Worm (Caenorhabditis elegans) whole organism, early embryonic: ENCODE results near the gene cnc-1.

Experiments used
- B0310.2 ChIP-seq: sonication (generic microtip); optimal IDR thresholded peaks from 2 replicates; lab custom pipeline; 2016; ENCODE audit warnings: mild to moderate bottlenecking, missing genetic modification characterization, missing compliant biosample characterization
- F13C5.2 ChIP-seq: sonication (generic microtip); optimal IDR thresholded peaks from 2 replicates; lab custom pipeline; 2017; ENCODE audit warnings: mild to moderate bottlenecking, missing genetic modification characterization, inconsistent platforms, missing compliant biosample characterization
- aly-1 ChIP-seq: sonication (generic microtip); optimal IDR thresholded peaks from 2 replicates; lab custom pipeline; 2016; ENCODE audit warnings: missing genetic modification characterization, missing compliant biosample characterization
- ama-1 ChIP-seq: fragments of 150-350 bp; optimal IDR thresholded peaks from 2 replicates; lab custom pipeline; 2014
- ceh-13 ChIP-seq: fragments of 200-800 bp; sonication (Bioruptor generic); optimal IDR thresholded peaks from 2 replicates; lab custom pipeline; 2018; ENCODE audit warnings: mild to moderate bottlenecking, missing genetic modification characterization, missing compliant biosample characterization
- ceh-36 ChIP-seq: sonication (generic microtip); optimal IDR thresholded peaks from 2 replicates; lab custom pipeline; 2016; ENCODE audit warnings: missing genetic modification characterization, inconsistent platforms, missing compliant biosample characterization
- ets-7 ChIP-seq: sonication (generic microtip); optimal IDR thresholded peaks from 2 replicates; lab custom pipeline; 2016; ENCODE audit warnings: missing genotype, missing genetic modification characterization, missing compliant biosample characterization
- flt-1 ChIP-seq: fragments of 200-800 bp; sonication (Bioruptor generic); IDR thresholded peaks from 2 replicates; pipeline ENCODE4 v1.3.6; 2022; ENCODE audit warnings: missing genetic modification characterization, missing compliant biosample characterization
- hmbx-1 ChIP-seq: sonication (generic microtip); optimal IDR thresholded peaks from 2 replicates; lab custom pipeline; 2016; ENCODE audit warnings: mild to moderate bottlenecking, missing genetic modification characterization, missing compliant biosample characterization
- hmg-4 ChIP-seq: fragments of 200-800 bp; sonication (Bioruptor generic); optimal IDR thresholded peaks from 2 replicates; lab custom pipeline; 2018; ENCODE audit warnings: mild to moderate bottlenecking, missing genetic modification characterization, missing compliant biosample characterization
- hnd-1 ChIP-seq: sonication (generic microtip); optimal IDR thresholded peaks from 2 replicates; lab custom pipeline; 2016; ENCODE audit warnings: missing genetic modification characterization, missing compliant biosample characterization
- pes-1 ChIP-seq: fragments of 200-800 bp; sonication (Bioruptor generic); IDR thresholded peaks from 2 replicates; pipeline ENCODE4 v1.3.6; 2022; ENCODE audit warnings: missing genetic modification reagents, missing genetic modification characterization, missing compliant biosample characterization
- scrt-1 ChIP-seq: fragments of 200-800 bp; sonication (Bioruptor generic); IDR thresholded peaks from 2 replicates; pipeline ENCODE4 v1.3.6; 2022; ENCODE audit warnings: missing genetic modification characterization, missing compliant biosample characterization
- sea-1 ChIP-seq: fragments of 200-800 bp; sonication (Bioruptor generic); conservative IDR thresholded peaks from 2 replicates; pipeline ENCODE4 v1.3.6; 2022; ENCODE audit warnings: missing genetic modification characterization, missing compliant biosample characterization
- tbx-11 ChIP-seq: fragments of 200-800 bp; sonication (Bioruptor generic); IDR thresholded peaks from 2 replicates; pipeline ENCODE4 v1.3.6; 2022; ENCODE audit warnings: missing genetic modification characterization, missing compliant biosample characterization
- tbx-37 ChIP-seq: fragments of 200-800 bp; sonication (Bioruptor generic); conservative IDR thresholded peaks from 2 replicates; pipeline ENCODE4 v1.3.6; 2022; ENCODE audit warnings: missing genetic modification reagents, missing genetic modification characterization, missing compliant biosample characterization
- tra-4 ChIP-seq: sonication (generic microtip); optimal IDR thresholded peaks from 2 replicates; lab custom pipeline; 2017; ENCODE audit warnings: missing genetic modification characterization, missing compliant biosample characterization

The cnc-1 gene

DNA sequence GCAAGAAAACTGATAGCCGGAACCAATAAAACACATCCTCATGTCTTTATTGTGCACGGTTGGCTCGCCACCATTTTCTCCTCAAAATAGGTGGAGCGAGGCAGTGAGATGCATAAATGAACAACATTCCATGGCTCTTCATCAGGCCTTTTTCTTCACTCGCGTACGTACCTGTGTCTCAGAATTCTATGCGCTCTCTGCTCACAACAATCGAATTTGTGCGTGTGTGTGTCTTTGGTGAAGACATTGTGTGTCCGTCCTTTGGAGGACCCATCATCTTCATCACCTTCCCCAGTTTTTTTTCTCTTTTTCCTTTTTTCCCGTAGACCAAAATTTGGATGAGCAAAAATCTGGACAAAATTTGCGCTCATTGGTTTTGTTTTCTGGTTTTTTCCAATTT is 21.8 kb downstream of the cnc-1 start:
- TF ChIP-seq tbx-11 (GFP tag; lab: Robert Waterston, UW) (no peak), ceh-36 (tag; lab: Kevin White, UChicago) (no peak), hmbx-1 (no peak), ets-7 (tag; lab: Kevin White, UChicago) (no peak), scrt-1 (no peak), aly-1 (tag; lab: Kevin White, UChicago) (no peak), F13C5.2 (no peak), flt-1 (GFP tag; lab: Robert Waterston, UW) (no peak), ceh-13 (no peak), hmg-4 (GFP tag; lab: Kevin White, UChicago) (no peak), ama-1 (no peak), hnd-1 (tag; lab: Kevin White, UChicago) (no peak), pes-1 (GFP tag; lab: Robert Waterston, UW) (no peak), sea-1 (GFP tag; lab: Robert Waterston, UW) (no peak), tra-4 (tag; lab: Kevin White, UChicago) (no peak), tbx-37 (GFP tag; lab: Robert Waterston, UW) (no peak)

DNA sequence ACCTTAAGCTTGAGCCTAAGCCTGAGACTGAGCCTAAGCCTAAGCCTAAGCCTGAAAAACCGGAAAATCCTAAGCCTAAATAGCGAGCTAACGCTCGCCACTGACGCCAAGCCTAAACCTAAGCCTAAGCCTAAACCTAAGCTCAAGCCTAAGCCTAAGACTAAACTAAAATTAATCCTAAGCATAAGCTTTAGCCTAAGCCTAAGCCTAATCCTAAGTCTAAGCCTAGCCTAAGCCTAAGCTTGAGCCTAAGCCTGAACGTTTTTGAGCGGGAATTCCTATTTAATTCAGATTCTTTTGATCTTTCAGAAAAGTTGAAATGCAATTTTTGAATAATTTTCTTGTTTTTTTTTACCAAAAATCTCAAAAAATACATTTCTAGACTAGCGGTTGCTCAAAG is 27.9 kb downstream of the cnc-1 start:
- TF ChIP-seq sea-1 (GFP tag; lab: Robert Waterston, UW) = no peak
- no peak for TF ChIP-seq ceh-13
- peak; percentile 83 for TF ChIP-seq ceh-36 (tag; lab: Kevin White, UChicago)
- TF ChIP-seq hmg-4 (GFP tag; lab: Kevin White, UChicago) = no peak

DNA sequence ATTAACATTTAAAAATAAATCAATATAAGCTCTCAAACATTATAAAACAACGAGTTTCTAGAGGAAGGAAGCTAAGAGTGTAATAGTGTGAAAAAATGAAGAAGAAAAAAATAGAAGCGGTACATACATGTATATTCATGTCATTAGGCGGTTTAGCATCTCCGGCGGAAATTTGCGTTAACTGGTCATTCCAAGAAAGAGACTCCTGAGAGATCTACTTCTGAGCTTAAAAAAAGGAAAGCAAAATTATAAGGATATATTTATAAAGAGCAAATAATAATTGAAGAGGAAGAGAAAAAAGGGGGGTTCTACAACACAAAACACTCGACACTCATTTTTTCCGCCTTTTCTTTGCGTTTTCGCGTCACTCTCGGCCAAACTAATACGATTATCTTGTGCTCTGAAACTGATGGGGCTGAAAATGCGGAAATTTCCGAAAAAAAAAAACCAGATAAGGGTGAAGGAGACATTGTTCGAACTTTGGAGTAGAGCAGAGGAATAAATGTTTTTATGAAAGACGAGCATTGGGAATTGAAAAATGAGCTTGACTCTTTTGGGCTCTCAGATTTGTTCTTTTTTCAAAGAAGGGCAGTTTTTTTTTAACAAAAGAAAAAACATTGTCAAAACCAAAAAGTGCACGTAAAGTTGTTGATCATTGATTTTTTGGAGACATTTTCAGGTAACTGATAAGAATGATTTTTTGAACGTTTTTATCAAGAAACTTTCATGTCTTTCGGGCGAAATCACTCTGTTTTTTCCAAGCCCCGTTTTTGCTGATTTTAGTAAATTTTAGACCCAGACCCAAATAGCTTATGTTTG is 29.3 kb downstream of the cnc-1 start:
- TF ChIP-seq F13C5.2 (no peak), sea-1 (GFP tag; lab: Robert Waterston, UW) (no peak), ceh-13 (no peak), pes-1 (GFP tag; lab: Robert Waterston, UW) (no peak), ets-7 (tag; lab: Kevin White, UChicago) (no peak), scrt-1 (no peak), hmbx-1 (no peak), flt-1 (GFP tag; lab: Robert Waterston, UW) (no peak), hmg-4 (GFP tag; lab: Kevin White, UChicago) (no peak), B0310.2 (no peak), aly-1 (tag; lab: Kevin White, UChicago) (no peak)

DNA sequence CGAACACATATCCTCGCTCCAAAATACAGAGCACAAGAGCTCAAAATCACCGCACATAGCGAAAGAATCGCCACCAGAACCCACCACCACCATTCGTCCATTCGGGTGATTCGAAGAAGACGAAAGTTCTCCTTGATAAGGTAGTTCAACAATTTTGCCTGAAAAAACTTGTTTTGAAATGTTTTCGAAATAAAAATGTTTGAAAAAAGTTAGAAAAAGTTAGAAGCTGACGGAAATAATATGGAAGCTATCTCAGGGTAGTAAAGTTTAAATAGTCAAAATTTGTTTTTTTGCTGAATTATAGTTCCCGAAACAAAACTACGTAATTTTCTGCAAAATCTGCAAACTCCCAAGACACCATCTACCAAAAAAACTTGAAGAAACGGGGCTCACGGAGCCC is 32.6 kb downstream of the cnc-1 start, which contains the start of gene snt-5:
snt-5 (minus strand) TSS at position 101 of the 400 bp plus-strand sequence.
- no peak for TF ChIP-seq tbx-37 (GFP tag; lab: Robert Waterston, UW)
- no peak for TF ChIP-seq hmbx-1
- TF ChIP-seq B0310.2 = no peak
- TF ChIP-seq hmg-4 (GFP tag; lab: Kevin White, UChicago) = no peak
- no peak for TF ChIP-seq ama-1
- TF ChIP-seq aly-1 (tag; lab: Kevin White, UChicago) = no peak
- TF ChIP-seq scrt-1 = no peak
- TF ChIP-seq flt-1 (GFP tag; lab: Robert Waterston, UW) = no peak
- TF ChIP-seq ceh-13 = no peak
- no peak for TF ChIP-seq tra-4 (tag; lab: Kevin White, UChicago)

DNA sequence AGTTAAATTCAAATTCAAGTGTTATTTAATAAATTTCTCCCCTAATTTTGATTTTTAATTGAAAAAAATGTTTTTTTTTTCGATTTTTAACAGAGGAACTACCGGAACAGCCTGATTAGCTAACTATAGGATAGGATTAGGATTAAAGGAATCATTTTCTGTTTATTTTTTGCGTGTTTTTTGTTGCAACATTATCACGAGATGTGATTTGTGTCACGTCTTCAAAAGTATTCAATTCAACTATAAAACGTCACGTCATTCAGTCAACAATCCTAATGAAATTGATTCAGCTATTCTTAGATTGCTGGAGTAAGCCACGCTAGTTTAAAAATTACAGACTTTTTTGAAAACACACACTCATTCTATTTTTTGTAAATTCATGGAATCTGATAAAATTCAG is 33.4 kb downstream of the cnc-1 start:
- TF ChIP-seq aly-1 (tag; lab: Kevin White, UChicago) = no peak
- no peak for TF ChIP-seq tbx-11 (GFP tag; lab: Robert Waterston, UW)
- TF ChIP-seq scrt-1 = no peak

DNA sequence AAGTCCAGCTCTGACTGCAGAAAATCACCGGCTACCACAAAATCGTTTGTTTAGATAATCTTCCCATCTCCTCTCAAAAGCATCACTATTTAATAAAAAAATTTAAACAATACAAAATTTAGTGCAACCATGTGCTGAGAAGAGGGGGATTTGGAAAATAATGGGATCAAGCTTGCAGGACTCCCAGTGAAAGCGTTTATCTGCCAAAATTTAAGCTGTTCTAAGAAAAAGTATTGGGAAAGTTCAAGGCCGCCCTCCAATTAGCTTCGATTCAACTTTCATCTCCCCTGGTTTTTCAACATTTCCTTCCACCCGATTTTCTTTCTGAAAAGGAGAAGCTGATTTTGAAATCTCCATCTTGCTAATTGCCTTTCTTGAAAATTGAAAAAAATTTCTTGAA is 36.0 kb downstream of the cnc-1 start:
- no peak for TF ChIP-seq sea-1 (GFP tag; lab: Robert Waterston, UW)
- TF ChIP-seq ama-1 = no peak
- no peak for TF ChIP-seq tbx-37 (GFP tag; lab: Robert Waterston, UW)
- TF ChIP-seq hmg-4 (GFP tag; lab: Kevin White, UChicago) = no peak
- TF ChIP-seq B0310.2 = no peak
- no peak for TF ChIP-seq aly-1 (tag; lab: Kevin White, UChicago)
- no peak for TF ChIP-seq ets-7 (tag; lab: Kevin White, UChicago)
- TF ChIP-seq hnd-1 (tag; lab: Kevin White, UChicago) = no peak
- no peak for TF ChIP-seq ceh-36 (tag; lab: Kevin White, UChicago)
- no peak for TF ChIP-seq F13C5.2
- TF ChIP-seq hmbx-1 = no peak
- TF ChIP-seq tra-4 (tag; lab: Kevin White, UChicago) = no peak
- TF ChIP-seq tbx-11 (GFP tag; lab: Robert Waterston, UW) = no peak
- no peak for TF ChIP-seq pes-1 (GFP tag; lab: Robert Waterston, UW)
- no peak for TF ChIP-seq flt-1 (GFP tag; lab: Robert Waterston, UW)
- TF ChIP-seq ceh-13 = no peak
